Fruit fly (Drosophila melanogaster): ENCODE results near the gene CG44014.

CG44014 gene

dm6 chr3R:15472753-15473212, 35.9 kb downstream of the CG44014 start (continued):
- TF ChIP-seq disco-r (GFP tag; optimal IDR thresholded peaks at IDR 0.05) (peak; percentile 8), ind (GFP tag; optimal IDR thresholded peaks at IDR 0.05) (peak; percentile 61), CG2120 (GFP tag; optimal IDR thresholded peaks at IDR 0.05) (peak; percentile 81), pho (GFP tag; optimal IDR thresholded peaks at IDR 0.05) (peak; percentile 32), Hr51 (GFP tag; optimal IDR thresholded peaks at IDR 0.05) (peak in 1 of 2 experiments; percentile 64), CG12071 (GFP tag; optimal IDR thresholded peaks at IDR 0.05) (peak; percentile 25), gem (tag; optimal IDR thresholded peaks at IDR 0.05) (peak; percentile 74), CG1233 (GFP tag; optimal IDR thresholded peaks at IDR 0.05) (peak; percentile 56), CG9727 (GFP tag; optimal IDR thresholded peaks at IDR 0.05) (peak; percentile 40), CG6683 (GFP tag; optimal IDR thresholded peaks at IDR 0.05) (no peak), wek (GFP tag; optimal IDR thresholded peaks at IDR 0.05) (no peak), CG18599 (GFP tag; optimal IDR thresholded peaks at IDR 0.05) (peak; percentile 44), zen2 (GFP tag; IDR thresholded peaks at IDR 0.05; ENCODE audit: partially characterized antibody) (no peak), so (GFP tag; IDR thresholded peaks at IDR 0.05) (0 out of 3 replicates have a peak, but pooled peaks have one; percentile 42), ems (GFP tag; optimal IDR thresholded peaks at IDR 0.05) (peak; percentile 43), odd (GFP tag; optimal IDR thresholded peaks at IDR 0.05) (no peak), tin (GFP tag; optimal IDR thresholded peaks at IDR 0.05) (peak; percentile 10), dpn (GFP tag; optimal IDR thresholded peaks at IDR 0.05) (peak in 1 of 2 experiments; percentile 56), CG13296 (GFP tag; optimal IDR thresholded peaks at IDR 0.05) (peak; percentile 20), danr (GFP tag; IDR thresholded peaks at IDR 0.05) (peak; percentile 42; the same call in 1 of the 2 replicates), Deaf1 (tag; optimal IDR thresholded peaks at IDR 0.05) (peak; percentile 30), fd96Cb (tag; optimal IDR thresholded peaks at IDR 0.05) (peak; percentile 27), Usf (GFP tag; optimal IDR thresholded peaks at IDR 0.05) (peak; percentile 51), CG18619 (GFP tag; optimal IDR thresholded peaks at IDR 0.05) (peak; percentile 37), Ssrp (tag; optimal IDR thresholded peaks at IDR 0.05) (peak; percentile 5), Sox102F (GFP tag; optimal IDR thresholded peaks at IDR 0.05) (peak; percentile 46), mam (GFP tag; optimal IDR thresholded peaks at IDR 0.05) (peak; percentile 51), CG11695 (GFP tag; IDR thresholded peaks at IDR 0.05) (0 out of 3 replicates have a peak, but pooled peaks have one; percentile 27), Dip3 (GFP tag; optimal IDR thresholded peaks at IDR 0.05) (peak; percentile 76), CG8924 (tag; optimal IDR thresholded peaks at IDR 0.05) (peak; percentile 50), CG1832 (GFP tag; optimal IDR thresholded peaks at IDR 0.05) (no peak), al (GFP tag; IDR thresholded peaks at IDR 0.05) (peak; percentile 67), Vsx1 (GFP tag; optimal IDR thresholded peaks at IDR 0.05) (peak; percentile 34), chif (GFP tag; optimal IDR thresholded peaks at IDR 0.05) (peak; percentile 7 to 18), Fer3 (tag; optimal IDR thresholded peaks at IDR 0.05) (peak; percentile 48), CG9215 (GFP tag; IDR thresholded peaks at IDR 0.05) (peak; percentile 47), CG13775 (GFP tag; optimal IDR thresholded peaks at IDR 0.05) (peak; percentile 34), onecut (GFP tag; IDR thresholded peaks at IDR 0.05) (no peak), CG18476 (GFP tag; optimal IDR thresholded peaks at IDR 0.05) (peak; percentile 25), CG17829 (tag; optimal IDR thresholded peaks at IDR 0.05) (peak; percentile 10), CG4820 (GFP tag; optimal IDR thresholded peaks at IDR 0.05) (peak; percentile 8), bcd (GFP tag; optimal IDR thresholded peaks at IDR 0.05) (peak; percentile 37), zfh2 (GFP tag; optimal IDR thresholded peaks at IDR 0.05) (peak; percentile 76), CG9609 (GFP tag; optimal IDR thresholded peaks at IDR 0.05) (peak; percentile 53), vnd (GFP tag; IDR thresholded peaks at IDR 0.05; ENCODE audit: partially characterized antibody) (no peak), CG18262 (tag; optimal IDR thresholded peaks at IDR 0.05) (peak; percentile 45), CG2875 (GFP tag; optimal IDR thresholded peaks at IDR 0.05) (no peak), pan (optimal IDR thresholded peaks at IDR 0.05) (no peak), pan (GFP tag; optimal IDR thresholded peaks at IDR 0.05 in 1 of 2, IDR thresholded peaks at IDR 0.05 in 1 of 2) (peak in 1 of 2 experiments; percentile 32), CG15479 (GFP tag; optimal IDR thresholded peaks at IDR 0.05) (no peak)

Measured in whole organism, embryonic.